Worm (Caenorhabditis elegans): ENCODE results near the gene hrpu-2.

hrpu-2 gene

DNA sequence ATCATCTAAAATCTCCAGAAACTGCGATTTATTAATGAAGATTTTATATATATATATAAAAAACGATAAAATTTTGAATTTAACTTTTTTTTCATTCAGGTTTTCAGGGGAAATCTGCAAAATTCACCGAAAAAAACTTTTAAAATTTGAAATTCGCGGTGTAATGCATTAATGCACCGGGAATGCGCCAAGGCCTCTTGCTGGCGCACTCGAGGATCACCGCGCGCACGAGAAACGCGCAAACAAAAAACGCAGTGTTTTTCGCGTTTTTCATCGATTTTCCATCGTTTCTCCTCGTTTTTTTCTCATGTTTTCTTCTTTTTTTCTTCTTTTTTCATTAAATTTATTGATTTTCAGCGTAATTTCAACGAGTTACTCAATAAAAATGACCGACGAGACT lies at the start of gene hrpu-2:
TSS of gene hrpu-2 (plus strand) at position 352 of the 400 bp plus-strand sequence.
- TF ChIP-seq ZK546.5 (tag; optimal IDR thresholded peaks at IDR 0.05), result no peak
- TF ChIP-seq egl-5 (tag; optimal IDR thresholded peaks at IDR 0.05), result no peak
- no peak for TF ChIP-seq mml-1 (tag; optimal IDR thresholded peaks at IDR 0.05)
- peak; percentile 15 for TF ChIP-seq nhr-11 (tag; optimal IDR thresholded peaks at IDR 0.05)
- TF ChIP-seq unc-39 (tag; optimal IDR thresholded peaks at IDR 0.05), result no peak
- peak; percentile 78 for TF ChIP-seq nhr-23 (tag; optimal IDR thresholded peaks at IDR 0.05)
- TF ChIP-seq ceh-9 (tag; optimal IDR thresholded peaks at IDR 0.05), result no peak
- TF ChIP-seq elt-2 (tag; optimal IDR thresholded peaks at IDR 0.05), result peak; percentile 36
- TF ChIP-seq snpc-4 (tag; optimal IDR thresholded peaks at IDR 0.05), result peak; percentile 68
- no peak for TF ChIP-seq nhr-77 (tag; optimal IDR thresholded peaks at IDR 0.05)
- TF ChIP-seq nhr-28 (tag; optimal IDR thresholded peaks at IDR 0.05), result no peak
- peak; percentile 89 for TF ChIP-seq lin-15B (tag; optimal IDR thresholded peaks at IDR 0.05)
- TF ChIP-seq lsy-12 (tag; optimal IDR thresholded peaks at IDR 0.05), result peak; percentile 76
- peak; percentile 2 for TF ChIP-seq zag-1 (tag; optimal IDR thresholded peaks at IDR 0.05)
- TF ChIP-seq ceh-16 (tag; optimal IDR thresholded peaks at IDR 0.05), result no peak
- TF ChIP-seq fkh-10 (GFP tag; optimal IDR thresholded peaks at IDR 0.05), result peak; percentile 78
- no peak for TF ChIP-seq elt-1 (tag; optimal IDR thresholded peaks at IDR 0.05)
- peak; percentile 85 for TF ChIP-seq lin-39 (tag; optimal IDR thresholded peaks at IDR 0.05)
- TF ChIP-seq nfya-1 (tag; optimal IDR thresholded peaks at IDR 0.05; ENCODE audit: insufficient read depth), result peak; percentile 84
- peak; percentile 78 for TF ChIP-seq pha-4 (tag; optimal IDR thresholded peaks at IDR 0.05)
- peak; percentile 81 for TF ChIP-seq jun-1 (tag; optimal IDR thresholded peaks at IDR 0.05)
- peak; percentile 79 for TF ChIP-seq tbx-2 (tag; optimal IDR thresholded peaks at IDR 0.05)
- TF ChIP-seq egl-27 (tag; optimal IDR thresholded peaks at IDR 0.05), result peak; percentile 16
- no peak for TF ChIP-seq nhr-237 (tag; optimal IDR thresholded peaks at IDR 0.05)
- peak; percentile 77 for TF ChIP-seq ceh-82 (tag; optimal IDR thresholded peaks at IDR 0.05)
- TF ChIP-seq ama-1 (optimal IDR thresholded peaks at IDR 0.05), result peak; percentile 24
- no peak for TF ChIP-seq nhr-67 (tag; optimal IDR thresholded peaks at IDR 0.05)
- TF ChIP-seq unc-62 (GFP tag; optimal IDR thresholded peaks at IDR 0.05), result no peak
- no peak for TF ChIP-seq daf-12 (tag; optimal IDR thresholded peaks at IDR 0.05)
- no peak for TF ChIP-seq mdl-1 (tag; optimal IDR thresholded peaks at IDR 0.05)
- peak; percentile 65 for TF ChIP-seq R02D3.7 (tag; optimal IDR thresholded peaks at IDR 0.05)
- TF ChIP-seq aly-2 (tag; optimal IDR thresholded peaks at IDR 0.05), result no peak
- TF ChIP-seq nhr-43 (tag; optimal IDR thresholded peaks at IDR 0.05; ENCODE audit: poor library complexity, severe bottlenecking), result peak; percentile 77
- TF ChIP-seq ceh-28 (tag; optimal IDR thresholded peaks at IDR 0.05), result peak; percentile 79
- peak; percentile 9 for TF ChIP-seq hmg-11 (tag; optimal IDR thresholded peaks at IDR 0.05)
- peak; percentile 81 for TF ChIP-seq skn-1 (tag; optimal IDR thresholded peaks at IDR 0.05)
- TF ChIP-seq sea-2 (GFP tag; optimal IDR thresholded peaks at IDR 0.05), result no peak
- TF ChIP-seq nhr-25 (tag; optimal IDR thresholded peaks at IDR 0.05), result peak; percentile 68
- no peak for TF ChIP-seq eor-1 (tag; optimal IDR thresholded peaks at IDR 0.05)
- TF ChIP-seq pqm-1 (tag; optimal IDR thresholded peaks at IDR 0.05), result no peak

DNA sequence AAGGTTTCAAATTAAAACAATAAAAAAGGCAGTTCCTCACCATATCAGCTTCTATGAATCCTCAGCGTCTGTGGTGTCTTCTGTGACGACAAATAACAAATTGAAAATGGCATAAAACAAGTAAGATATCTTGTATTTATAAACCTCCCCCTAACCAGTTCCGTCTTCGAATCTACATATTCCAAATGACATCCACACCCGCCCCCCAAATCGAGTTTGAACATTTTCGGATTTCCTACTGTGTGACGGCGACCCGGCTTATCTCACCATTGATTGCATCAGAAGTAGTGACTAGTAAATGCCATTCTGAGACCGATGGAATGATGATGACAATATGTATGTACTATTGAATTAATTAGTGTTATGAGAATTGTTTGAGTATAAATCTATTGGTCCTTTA lies 48.9 kb upstream of the hrpu-2 start, which contains the start of gene grl-20:
TSS of gene grl-20 (minus strand) at position 101 of the 400 bp plus-strand sequence.
- TF ChIP-seq nhr-237 (tag; optimal IDR thresholded peaks at IDR 0.05) (no peak), jun-1 (tag; optimal IDR thresholded peaks at IDR 0.05) (no peak), ceh-16 (tag; optimal IDR thresholded peaks at IDR 0.05) (no peak), skn-1 (tag; optimal IDR thresholded peaks at IDR 0.05) (no peak), tbx-2 (tag; optimal IDR thresholded peaks at IDR 0.05) (no peak), lin-15B (tag; optimal IDR thresholded peaks at IDR 0.05) (no peak), lin-39 (tag; optimal IDR thresholded peaks at IDR 0.05) (no peak), nhr-76 (tag; optimal IDR thresholded peaks at IDR 0.05) (no peak), eor-1 (tag; optimal IDR thresholded peaks at IDR 0.05) (no peak), pqm-1 (tag; optimal IDR thresholded peaks at IDR 0.05) (no peak), ZK546.5 (tag; optimal IDR thresholded peaks at IDR 0.05) (no peak), snpc-4 (tag; optimal IDR thresholded peaks at IDR 0.05) (no peak), nhr-67 (tag; optimal IDR thresholded peaks at IDR 0.05) (no peak), nhr-28 (tag; optimal IDR thresholded peaks at IDR 0.05) (no peak), nhr-11 (tag; optimal IDR thresholded peaks at IDR 0.05) (no peak), elt-1 (tag; optimal IDR thresholded peaks at IDR 0.05) (no peak), hmg-11 (tag; optimal IDR thresholded peaks at IDR 0.05) (no peak)
